Fruit fly (Drosophila melanogaster): ENCODE measurements around the gene Scsalpha2.

The Scsalpha2 gene

DNA sequence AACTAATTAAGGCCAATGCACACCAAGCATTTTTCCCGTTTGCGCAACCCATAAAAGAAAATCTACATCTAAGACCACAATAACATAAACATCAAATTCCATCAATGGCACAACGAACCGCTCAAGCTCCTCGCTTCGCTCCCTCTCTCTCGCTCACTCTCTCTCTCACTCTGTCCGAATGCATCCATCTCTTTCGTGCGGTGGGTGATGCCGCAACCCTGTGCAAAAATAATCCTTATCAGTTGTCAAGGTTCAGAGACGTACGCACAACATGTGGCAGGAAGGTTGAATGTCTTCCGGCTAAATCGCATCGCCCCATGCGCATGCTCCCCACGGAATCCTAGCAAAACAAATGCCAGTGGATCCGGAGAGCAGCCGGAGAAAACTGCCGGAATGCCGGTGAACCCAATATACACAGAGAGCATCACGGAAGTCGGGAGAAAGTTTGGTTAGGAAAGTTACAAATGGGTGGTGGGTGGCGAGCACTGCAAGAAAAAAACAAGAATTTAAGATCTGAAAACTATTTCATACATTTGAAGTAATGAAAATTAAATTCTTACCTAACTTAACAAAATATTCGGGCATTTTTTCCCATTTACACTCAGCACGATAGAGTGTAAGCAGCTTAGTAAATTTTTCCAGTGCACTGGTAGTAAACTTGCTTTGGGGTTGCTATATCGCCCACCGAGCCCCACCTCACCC, 36.0 kb upstream of the Scsalpha2 start (continued):
- peak; percentile 83 for TF ChIP-seq slp2 (GFP tag; optimal IDR thresholded peaks at IDR 0.05)
- TF ChIP-seq chn (GFP tag; optimal IDR thresholded peaks at IDR 0.05): peak; percentile 80
- no peak for TF ChIP-seq CG30020 (tag; optimal IDR thresholded peaks at IDR 0.05)
- peak; percentile 81 for TF ChIP-seq pum (GFP tag; optimal IDR thresholded peaks at IDR 0.05)
- peak; percentile 98 for TF ChIP-seq Hand (GFP tag; optimal IDR thresholded peaks at IDR 0.05)
- peak; percentile 84 for TF ChIP-seq sqz (GFP tag; optimal IDR thresholded peaks at IDR 0.05)
- TF ChIP-seq org-1 (GFP tag; optimal IDR thresholded peaks at IDR 0.05): peak; percentile 95
- TF ChIP-seq CG8089 (GFP tag; optimal IDR thresholded peaks at IDR 0.05): peak; percentile 57
- TF ChIP-seq unpg (GFP tag; optimal IDR thresholded peaks at IDR 0.05): peak; percentile 93
- peak; percentile 74 for TF ChIP-seq Vsx1 (GFP tag; optimal IDR thresholded peaks at IDR 0.05)
- TF ChIP-seq Gug (GFP tag; IDR thresholded peaks at IDR 0.05): peak; percentile 95
- peak; percentile 93 for TF ChIP-seq scrt (GFP tag; optimal IDR thresholded peaks at IDR 0.05)
- peak; percentile 55 for TF ChIP-seq CG3838 (GFP tag; optimal IDR thresholded peaks at IDR 0.05)
- TF ChIP-seq tgo (GFP tag; IDR thresholded peaks at IDR 0.05): peak; percentile 95
- TF ChIP-seq onecut (GFP tag; IDR thresholded peaks at IDR 0.05): peak; percentile 90
- peak; percentile 89 for TF ChIP-seq phol (tag; optimal IDR thresholded peaks at IDR 0.05)
- TF ChIP-seq CG14710 (tag; optimal IDR thresholded peaks at IDR 0.05): peak; percentile 74
- peak; percentile 82 for TF ChIP-seq CG18764 (GFP tag; optimal IDR thresholded peaks at IDR 0.05)
- TF ChIP-seq CG18011 (GFP tag; optimal IDR thresholded peaks at IDR 0.05): peak; percentile 83
- TF ChIP-seq CG4854 (GFP tag; optimal IDR thresholded peaks at IDR 0.05): peak; percentile 73
- TF ChIP-seq Optix (GFP tag; IDR thresholded peaks at IDR 0.05): peak; percentile 92
- TF ChIP-seq D (optimal IDR thresholded peaks at IDR 0.05): no peak
- TF ChIP-seq D (GFP tag; optimal IDR thresholded peaks at IDR 0.05): peak; percentile 88
- peak; percentile 80 for TF ChIP-seq CG18262 (tag; optimal IDR thresholded peaks at IDR 0.05)
- peak; percentile 80 for TF ChIP-seq Myb (GFP tag; optimal IDR thresholded peaks at IDR 0.05)
- peak; percentile 86 for TF ChIP-seq CG17361 (GFP tag; IDR thresholded peaks at IDR 0.05)
- TF ChIP-seq CG7839 (tag; optimal IDR thresholded peaks at IDR 0.05): peak; percentile 95
- peak; percentile 97 for TF ChIP-seq Rfx (GFP tag; IDR thresholded peaks at IDR 0.05)
- peak; percentile 96 for TF ChIP-seq CG10366 (GFP tag; IDR thresholded peaks at IDR 0.05)
- TF ChIP-seq unc-4 (GFP tag; IDR thresholded peaks at IDR 0.05; ENCODE audit: partially characterized antibody): no peak
- peak; percentile 84 for TF ChIP-seq B-H2 (GFP tag; optimal IDR thresholded peaks at IDR 0.05)
- peak; percentile 88 for TF ChIP-seq CG1602 (GFP tag; optimal IDR thresholded peaks at IDR 0.05)
- TF ChIP-seq dysf (GFP tag; IDR thresholded peaks at IDR 0.05): peak; percentile 96
- TF ChIP-seq CG12104 (GFP tag; optimal IDR thresholded peaks at IDR 0.05): peak; percentile 89
- TF ChIP-seq usp (GFP tag; optimal IDR thresholded peaks at IDR 0.05): no peak
- TF ChIP-seq CG7556 (GFP tag; optimal IDR thresholded peaks at IDR 0.05): peak; percentile 97
- TF ChIP-seq inv (GFP tag; IDR thresholded peaks at IDR 0.05; ENCODE audit: partially characterized antibody): no peak
- TF ChIP-seq BEAF-32 (GFP tag; optimal IDR thresholded peaks at IDR 0.05): no peak
- TF ChIP-seq CG5953 (GFP tag; IDR thresholded peaks at IDR 0.05): peak; percentile 89
- peak; percentile 92 for TF ChIP-seq Xrp1 (GFP tag; IDR thresholded peaks at IDR 0.05)
- peak; percentile 98 for TF ChIP-seq Hmr (GFP tag; optimal IDR thresholded peaks at IDR 0.05)
- no peak for TF ChIP-seq yki (optimal IDR thresholded peaks at IDR 0.05)
- TF ChIP-seq CG12155 (GFP tag; optimal IDR thresholded peaks at IDR 0.05): peak; percentile 89
- no peak for TF ChIP-seq fd102C (GFP tag; optimal IDR thresholded peaks at IDR 0.05)
- TF ChIP-seq sens (GFP tag): peak; percentile 97
- peak; percentile 95 for TF ChIP-seq CG32772 (GFP tag; IDR thresholded peaks at IDR 0.05)
- TF ChIP-seq bcd (GFP tag; optimal IDR thresholded peaks at IDR 0.05): peak; percentile 94
- TF ChIP-seq Meics (GFP tag; optimal IDR thresholded peaks at IDR 0.05): peak; percentile 97
- TF ChIP-seq bbx (GFP tag; IDR thresholded peaks at IDR 0.05; ENCODE audit: partially characterized antibody): 0 out of 2 replicates have a peak, but pooled peaks have one; percentile 20
- peak; percentile 87 for TF ChIP-seq CG2712 (tag; optimal IDR thresholded peaks at IDR 0.05)

All from whole organism, embryonic.